Worm (Caenorhabditis elegans) whole organism, L1 larva: Measurements from ENCODE around the gene K05F6.10.
A peak's percentile ranks its signal among the peaks of the same experiment; 100 is the strongest.

Experiments
- C16A3.4 ChIP-seq: fragments of 150-350 bp; optimal IDR thresholded peaks from 2 replicates; lab custom pipeline; 2014; ENCODE audit warnings: missing biosample characterization, missing genetic modification characterization
- Y116A8C.19 ChIP-seq: sonication (generic microtip); optimal IDR thresholded peaks from 2 replicates; lab custom pipeline; 2016; ENCODE audit warnings: missing compliant biosample characterization, missing genetic modification characterization, borderline replicate concordance
- aly-2 ChIP-seq: fragments of 150-350 bp; optimal IDR thresholded peaks from 2 replicates; lab custom pipeline; 2014; ENCODE audit warnings: missing biosample characterization, missing genetic modification characterization
- ama-1 ChIP-seq: fragments of 150-350 bp; optimal IDR thresholded peaks from 2 replicates; lab custom pipeline; 2014
- ceh-63 ChIP-seq: fragments of 200-800 bp; sonication (Bioruptor generic); optimal IDR thresholded peaks from 2 replicates; lab custom pipeline; 2018; ENCODE audit warnings: mild to moderate bottlenecking, missing genetic modification characterization, missing compliant biosample characterization
- ceh-8 ChIP-seq: fragments of 200-800 bp; sonication (Bioruptor generic); optimal IDR thresholded peaks from 2 replicates; lab custom pipeline; 2018; ENCODE audit warnings: mild to moderate bottlenecking, missing genetic modification characterization, moderate library complexity, missing compliant biosample characterization
- ces-1 ChIP-seq: fragments of 150-350 bp; optimal IDR thresholded peaks from 2 replicates; lab custom pipeline; 2014; ENCODE audit warnings: missing biosample characterization, missing genetic modification reagents, missing genetic modification characterization
- efl-1 ChIP-seq, 4 experiments: fragments of 150-350 bp; optimal IDR thresholded peaks in 3 of 4; peaks in 1 of 4; 1 replicate in 1 of 4; 2 replicates in 3 of 4; lab custom pipeline; 2014; ENCODE audit warnings: missing biosample characterization in 2 of 4, missing genetic modification characterization in 2 of 4, missing genetic modification reagents in 2 of 4
- efl-3 ChIP-seq: fragments of 200-800 bp; sonication (Bioruptor generic); optimal IDR thresholded peaks from 2 replicates; lab custom pipeline; 2018; ENCODE audit warnings: mild to moderate bottlenecking, missing genetic modification characterization, missing compliant biosample characterization
- elt-2 ChIP-seq: sonication (generic microtip); optimal IDR thresholded peaks from 2 replicates; lab custom pipeline; 2016; ENCODE audit warnings: missing genetic modification characterization, mild to moderate bottlenecking, inconsistent platforms, missing compliant biosample characterization, missing genetic modification reagents
- ets-5 ChIP-seq: fragments of 200-800 bp; sonication (Bioruptor generic); IDR thresholded peaks from 2 replicates; pipeline ENCODE4 v1.3.6; 2022; ENCODE audit warnings: missing genetic modification characterization, missing compliant biosample characterization
- fkh-10 ChIP-seq: sonication (generic microtip); optimal IDR thresholded peaks from 2 replicates; lab custom pipeline; 2017; ENCODE audit warnings: missing biosample characterization, missing genetic modification reagents, missing genetic modification characterization
- grh-1 ChIP-seq: fragments of 200-800 bp; sonication (Bioruptor generic); IDR thresholded peaks from 2 replicates; pipeline ENCODE4 v1.3.6; 2022; ENCODE audit warnings: missing genetic modification reagents, missing genetic modification characterization, missing compliant biosample characterization
- hpl-2 ChIP-seq: fragments of 150-350 bp; optimal IDR thresholded peaks from 2 replicates; lab custom pipeline; 2014; ENCODE audit warnings: missing biosample characterization, missing genetic modification reagents, missing genetic modification characterization
- lin-13 ChIP-seq: fragments of 150-350 bp; optimal IDR thresholded peaks from 2 replicates; lab custom pipeline; 2014; ENCODE audit warnings: missing biosample characterization, missing genetic modification reagents, missing genetic modification characterization
- lin-14 ChIP-seq: fragments of 200-800 bp; sonication (Bioruptor generic); optimal IDR thresholded peaks from 2 replicates; lab custom pipeline; 2018; ENCODE audit warnings: mild to moderate bottlenecking, missing genetic modification characterization, moderate library complexity, missing compliant biosample characterization
- lsy-2 ChIP-seq, 2 experiments: fragments of 150-350 bp; optimal IDR thresholded peaks; 2 replicates each; lab custom pipeline; 2014; ENCODE audit warnings: missing biosample characterization in 2 of 2, missing genetic modification characterization in 2 of 2
- mdl-1 ChIP-seq, 2 experiments: fragments of 150-350 bp; optimal IDR thresholded peaks; 2 replicates each; lab custom pipeline; 2014 to 2017; ENCODE audit warnings: missing biosample characterization in 2 of 2, missing genetic modification characterization in 2 of 2, inconsistent platforms in 1 of 2
- nhr-12 ChIP-seq: sonication (generic microtip); optimal IDR thresholded peaks from 2 replicates; lab custom pipeline; 2017; ENCODE audit warnings: missing biosample characterization, missing genetic modification characterization
- nhr-20 ChIP-seq: sonication (generic microtip); optimal IDR thresholded peaks from 2 replicates; lab custom pipeline; 2016; ENCODE audit warnings: mild to moderate bottlenecking, missing genetic modification characterization, missing compliant biosample characterization
- nhr-90 ChIP-seq: sonication (generic microtip); optimal IDR thresholded peaks from 2 replicates; lab custom pipeline; 2016; ENCODE audit warnings: mild to moderate bottlenecking, missing genetic modification characterization, missing compliant biosample characterization; ENCODE audit not compliant: poor library complexity
- pag-3 ChIP-seq: sonication (generic microtip); optimal IDR thresholded peaks from 2 replicates; lab custom pipeline; 2017; ENCODE audit warnings: missing genetic modification characterization, mild to moderate bottlenecking, missing compliant biosample characterization, antibody characterized with exemption, borderline replicate concordance; ENCODE audit not compliant: insufficient read depth
- rnt-1 ChIP-seq: sonication (generic microtip); optimal IDR thresholded peaks from 2 replicates; lab custom pipeline; 2016; ENCODE audit warnings: mild to moderate bottlenecking, missing genetic modification characterization, moderate library complexity, missing compliant biosample characterization
- skn-1 ChIP-seq: fragments of 150-350 bp; optimal IDR thresholded peaks from 2 replicates; lab custom pipeline; 2014; ENCODE audit warnings: missing biosample characterization, missing genetic modification characterization
- snpc-4 ChIP-seq: fragments of 150-350 bp; optimal IDR thresholded peaks from 2 replicates; lab custom pipeline; 2014; ENCODE audit warnings: missing biosample characterization, missing genetic modification characterization
- snu-23 ChIP-seq: sonication (generic microtip); optimal IDR thresholded peaks from 2 replicates; lab custom pipeline; 2016; ENCODE audit warnings: missing genetic modification characterization, missing compliant biosample characterization
- sptf-1 ChIP-seq: fragments of 150-350 bp; optimal IDR thresholded peaks from 2 replicates; lab custom pipeline; 2014; ENCODE audit warnings: missing biosample characterization, missing genetic modification characterization
- swsn-7 ChIP-seq: sonication (generic microtip); optimal IDR thresholded peaks from 2 replicates; lab custom pipeline; 2016; ENCODE audit warnings: missing genetic modification characterization, missing compliant biosample characterization
- tbx-2 ChIP-seq: sonication (generic microtip); optimal IDR thresholded peaks from 2 replicates; lab custom pipeline; 2016; ENCODE audit warnings: missing genetic modification characterization, missing compliant biosample characterization
- unc-62 ChIP-seq: fragments of 150-350 bp; optimal IDR thresholded peaks from 2 replicates; lab custom pipeline; 2014; ENCODE audit warnings: missing biosample characterization, missing genetic modification reagents, missing genetic modification characterization
- vab-15 ChIP-seq: sonication (generic microtip); optimal IDR thresholded peaks from 2 replicates; lab custom pipeline; 2017; ENCODE audit warnings: missing genotype, mild to moderate bottlenecking, missing genetic modification characterization, missing compliant biosample characterization
- xbp-1 ChIP-seq: sonication (generic microtip); optimal IDR thresholded peaks from 2 replicates; lab custom pipeline; 2016; ENCODE audit warnings: missing genetic modification characterization, missing compliant biosample characterization
- ztf-4 ChIP-seq: fragments of 150-350 bp; optimal IDR thresholded peaks from 2 replicates; lab custom pipeline; 2014; ENCODE audit warnings: missing biosample characterization, missing genetic modification characterization

K05F6.10 gene

ce11 chrII:1589845-1590244 lies 13.9 kb upstream of the K05F6.10 start, which contains the start of gene T07H3.7:
Gene T07H3.7 (minus strand): TSS chrII:1589945.
- TF ChIP-seq snu-23 (GFP tag; lab: Kevin White, UChicago) (no peak), grh-1 (GFP tag; lab: Robert Waterston, UW) (no peak), lsy-2 (tag; optimal IDR thresholded peaks at IDR 0.05; lab: Kevin White, UChicago) (no peak), xbp-1 (no peak), ceh-63 (GFP tag; lab: Kevin White, UChicago) (no peak), lin-14 (GFP tag; lab: Kevin White, UChicago) (no peak), ets-5 (GFP tag; lab: Robert Waterston, UW) (no peak), nhr-20 (tag; lab: Kevin White, UChicago) (no peak), efl-1 (optimal IDR thresholded peaks at IDR 0.05; lab: Kevin White, UChicago) (no peak), efl-1 (GFP tag; optimal IDR thresholded peaks at IDR 0.05 in 1 of 2; lab: Kevin White, UChicago) (no peak), efl-3 (GFP tag; lab: Kevin White, UChicago) (no peak), aly-2 (tag; lab: Kevin White, UChicago) (no peak), nhr-12 (no peak), mdl-1 (tag; optimal IDR thresholded peaks at IDR 0.05; lab: Kevin White, UChicago) (no peak), ceh-8 (GFP tag; lab: Kevin White, UChicago) (no peak), sptf-1 (tag; lab: Kevin White, UChicago) (no peak), swsn-7 (tag; lab: Kevin White, UChicago) (no peak), pag-3 (tag; lab: Kevin White, UChicago) (no peak), C16A3.4 (tag; lab: Kevin White, UChicago) (no peak), ama-1 (lab: Kevin White, UChicago) (no peak)

ce11 chrII:1586305-1586704 lies 10.4 kb upstream of the K05F6.10 start, which contains the start of gene T07H3.8:
Gene T07H3.8 (plus strand): TSS chrII:1586605.
- TF ChIP-seq ceh-63 (GFP tag; lab: Kevin White, UChicago) (no peak), snpc-4 (tag; lab: Kevin White, UChicago) (no peak), ama-1 (lab: Kevin White, UChicago) (no peak), skn-1 (tag; lab: Kevin White, UChicago) (no peak), nhr-90 (no peak), ztf-4 (tag; lab: Kevin White, UChicago) (no peak), mdl-1 (tag; optimal IDR thresholded peaks at IDR 0.05; lab: Kevin White, UChicago) (no peak), nhr-20 (tag; lab: Kevin White, UChicago) (no peak), fkh-10 (GFP tag; lab: Kevin White, UChicago) (no peak), Y116A8C.19 (tag; lab: Kevin White, UChicago) (no peak), unc-62 (GFP tag; lab: Kevin White, UChicago) (no peak), tbx-2 (tag; lab: Kevin White, UChicago) (no peak)

- no peak for TF ChIP-seq lin-13 (GFP tag; lab: Kevin White, UChicago)
- no peak for TF ChIP-seq lin-14 (GFP tag; lab: Kevin White, UChicago)
- TF ChIP-seq hpl-2 (GFP tag; lab: Kevin White, UChicago): no peak
- TF ChIP-seq vab-15 (tag; lab: Kevin White, UChicago): no peak
- no peak for TF ChIP-seq fkh-10 (GFP tag; lab: Kevin White, UChicago)
- TF ChIP-seq ets-5 (GFP tag; lab: Robert Waterston, UW): no peak
- TF ChIP-seq rnt-1 (tag; lab: Kevin White, UChicago): no peak
- TF ChIP-seq swsn-7 (tag; lab: Kevin White, UChicago): no peak
- TF ChIP-seq efl-3 (GFP tag; lab: Kevin White, UChicago): no peak
- TF ChIP-seq ces-1 (GFP tag; lab: Kevin White, UChicago): no peak
- TF ChIP-seq sptf-1 (tag; lab: Kevin White, UChicago): no peak
- no peak for TF ChIP-seq ztf-4 (tag; lab: Kevin White, UChicago)
These were observed 8.2 kb upstream of the K05F6.10 start, which contains the start of gene clec-21 for ce11 chrII:1584140-1584539. Gene clec-21 (minus strand): TSS chrII:1584240.

- TF ChIP-seq unc-62 (GFP tag; lab: Kevin White, UChicago) (no peak), elt-2 (tag; lab: Kevin White, UChicago) (peak; percentile 22)
- TF ChIP-seq, all 84 proteins: peak for 1
These were observed 4.0 kb upstream of the K05F6.10 start, which contains the start of gene math-38 for ce11 chrII:1579886-1580285. Gene math-38 (minus strand): TSS chrII:1579986.
